Fruit fly (Drosophila melanogaster) whole organism, adult: ENCODE data around the gene Csk.

Experiments used
- CG11617 ChIP-seq: fragments of 200-800 bp; sonication (Bioruptor generic); optimal IDR thresholded peaks from 2 replicates; lab custom pipeline; 2017; ENCODE audit warnings: mild to moderate bottlenecking, missing biosample characterization, missing genetic modification reagents, missing genetic modification characterization
- CG12768 ChIP-seq: fragments of 200-800 bp; sonication (Bioruptor generic); optimal IDR thresholded peaks from 2 replicates; lab custom pipeline; 2017; ENCODE audit warnings: missing biosample characterization, missing genetic modification characterization, mild to moderate bottlenecking, moderate library complexity, missing genetic modification reagents
- CG14711 ChIP-seq: fragments of 200-800 bp; sonication (Bioruptor generic); optimal IDR thresholded peaks from 2 replicates; lab custom pipeline; 2018; ENCODE audit warnings: missing biosample characterization, mild to moderate bottlenecking, missing genetic modification characterization, moderate library complexity
- CG1620 ChIP-seq: fragments of 200-800 bp; sonication (Bioruptor generic); optimal IDR thresholded peaks from 2 replicates; lab custom pipeline; 2016; ENCODE audit warnings: missing biosample characterization, missing genetic modification characterization
- CG33017 ChIP-seq: fragments of 200-800 bp; sonication (Bioruptor generic); optimal IDR thresholded peaks from 2 replicates; lab custom pipeline; 2018; ENCODE audit warnings: missing biosample characterization, mild to moderate bottlenecking, missing genetic modification characterization, moderate library complexity
- CG5204 ChIP-seq: fragments of 200-800 bp; sonication (Bioruptor generic); optimal IDR thresholded peaks from 2 replicates; lab custom pipeline; 2016; ENCODE audit warnings: missing biosample characterization, missing genetic modification characterization
- CG7045 ChIP-seq: fragments of 200-800 bp; sonication (Bioruptor generic); optimal IDR thresholded peaks from 2 replicates; lab custom pipeline; 2017; ENCODE audit warnings: missing biosample characterization, mild to moderate bottlenecking, missing genetic modification characterization
- CG7101 ChIP-seq: fragments of 200-800 bp; sonication (Bioruptor generic); optimal IDR thresholded peaks from 2 replicates; lab custom pipeline; 2018; ENCODE audit warnings: missing biosample characterization, mild to moderate bottlenecking, missing genetic modification characterization, moderate library complexity
- Clk ChIP-seq: fragments of 200-800 bp; sonication (Bioruptor generic); optimal IDR thresholded peaks from 2 replicates; lab custom pipeline; 2017; ENCODE audit warnings: missing biosample characterization, missing genetic modification characterization
- Crg-1 ChIP-seq: fragments of 200-800 bp; sonication (Bioruptor generic); optimal IDR thresholded peaks from 2 replicates; lab custom pipeline; 2016; ENCODE audit warnings: missing biosample characterization, missing genetic modification characterization
- Hr96 ChIP-seq: fragments of 200-800 bp; sonication (Bioruptor generic); optimal IDR thresholded peaks from 2 replicates; lab custom pipeline; 2016; ENCODE audit warnings: missing biosample characterization, missing genetic modification characterization
- Mnt ChIP-seq: fragments of 200-800 bp; sonication (Bioruptor generic); optimal IDR thresholded peaks from 2 replicates; lab custom pipeline; 2016; ENCODE audit warnings: missing biosample characterization, mild to moderate bottlenecking, missing genetic modification characterization
- bab1 ChIP-seq: fragments of 200-800 bp; sonication (Bioruptor generic); optimal IDR thresholded peaks from 3 replicates; lab custom pipeline; 2019; ENCODE audit warnings: missing biosample characterization, mild to moderate bottlenecking, missing genetic modification characterization, moderate library complexity
- cic ChIP-seq: fragments of 200-800 bp; sonication (Bioruptor generic); optimal IDR thresholded peaks from 2 replicates; lab custom pipeline; 2017; ENCODE audit warnings: missing biosample characterization, mild to moderate bottlenecking, missing genetic modification characterization, moderate library complexity
- cnc ChIP-seq, 2 experiments: fragments of >200 bp; optimal IDR thresholded peaks; 2 replicates each; lab custom pipeline; 2017
- kay ChIP-seq: fragments of 200-800 bp; sonication (Bioruptor generic); peaks from one replicate; lab custom pipeline; 2016; ENCODE audit warnings: missing biosample characterization, missing genetic modification characterization, borderline replicate concordance
- ovo ChIP-seq: fragments of 200-800 bp; sonication (Bioruptor generic); optimal IDR thresholded peaks from 2 replicates; lab custom pipeline; 2016; ENCODE audit warnings: missing biosample characterization, missing genetic modification characterization
- pad ChIP-seq: fragments of 200-800 bp; sonication (Bioruptor generic); optimal IDR thresholded peaks from 3 replicates; lab custom pipeline; 2017; ENCODE audit warnings: missing biosample characterization, missing genetic modification characterization, mild to moderate bottlenecking, moderate library complexity, missing genetic modification reagents
- tj ChIP-seq: fragments of 200-800 bp; sonication (Bioruptor generic); optimal IDR thresholded peaks from 3 replicates; lab custom pipeline; 2017; ENCODE audit warnings: missing biosample characterization, mild to moderate bottlenecking, missing genetic modification characterization, moderate library complexity
- toe ChIP-seq: fragments of 200-800 bp; sonication (Bioruptor generic); optimal IDR thresholded peaks from 2 replicates; lab custom pipeline; 2016; ENCODE audit warnings: missing biosample characterization, missing genetic modification characterization

The Csk gene

dm6 chr3R:11648356-11649355 lies 1.9 kb downstream of the Csk start:
- TF ChIP-seq pad (no peak), tj (peak; percentile 48), cic (GFP tag; lab: Kevin White, UChicago) (peak; percentile 13), CG5204 (GFP tag; lab: Kevin White, UChicago) (no peak), CG12768 (GFP tag; lab: Kevin White, UChicago) (peak; percentile 33), kay (GFP tag; lab: Kevin White, UChicago) (peak; percentile 93)

- TF ChIP-seq bab1 (GFP tag; lab: Kevin White, UChicago) (no peak), Crg-1 (GFP tag; lab: Kevin White, UChicago) (no peak), tj (peak; percentile 52), cnc (optimal IDR thresholded peaks at IDR 0.05; lab: Kevin White, UChicago) (no peak), CG14711 (tag; lab: Kevin White, UChicago) (no peak), Mnt (GFP tag; lab: Kevin White, UChicago) (peak; percentile 2), Clk (GFP tag; lab: Kevin White, UChicago) (no peak), kay (GFP tag; lab: Kevin White, UChicago) (peak; percentile 94)
These were observed 3.7 kb downstream of the Csk start for dm6 chr3R:11646826-11647225.

- no peak for TF ChIP-seq CG12768 (GFP tag; lab: Kevin White, UChicago)
- TF ChIP-seq Clk (GFP tag; lab: Kevin White, UChicago): no peak
- no peak for TF ChIP-seq bab1 (GFP tag; lab: Kevin White, UChicago)
- no peak for TF ChIP-seq CG7045 (GFP tag; lab: Kevin White, UChicago)
- TF ChIP-seq cic (GFP tag; lab: Kevin White, UChicago): no peak
- peak; percentile 80 for TF ChIP-seq kay (GFP tag; lab: Kevin White, UChicago)
- TF ChIP-seq tj: peak; percentile 95
- no peak for TF ChIP-seq CG11617 (GFP tag; lab: Kevin White, UChicago)
- TF ChIP-seq CG33017 (tag; lab: Kevin White, UChicago): no peak
- no peak for TF ChIP-seq CG5204 (GFP tag; lab: Kevin White, UChicago)
- TF ChIP-seq CG1620 (GFP tag; lab: Kevin White, UChicago): no peak
- TF ChIP-seq CG7101 (tag; lab: Kevin White, UChicago): no peak
- TF ChIP-seq pad: no peak
- TF ChIP-seq cnc (optimal IDR thresholded peaks at IDR 0.05; lab: Kevin White, UChicago): no peak
- TF ChIP-seq Mnt (GFP tag; lab: Kevin White, UChicago): peak; percentile 54
- TF ChIP-seq CG14711 (tag; lab: Kevin White, UChicago): no peak
- no peak for TF ChIP-seq Hr96 (GFP tag; lab: Kevin White, UChicago)
- peak; percentile 15 for TF ChIP-seq Crg-1 (GFP tag; lab: Kevin White, UChicago)
- no peak for TF ChIP-seq ovo (GFP tag; lab: Kevin White, UChicago)
- no peak for TF ChIP-seq toe (GFP tag; lab: Kevin White, UChicago)
These were observed 10.4 kb downstream of the Csk start for dm6 chr3R:11639946-11640588.

- TF ChIP-seq CG12768 (GFP tag; lab: Kevin White, UChicago) (no peak), cic (GFP tag; lab: Kevin White, UChicago) (no peak), CG7045 (GFP tag; lab: Kevin White, UChicago) (no peak), Hr96 (GFP tag; lab: Kevin White, UChicago) (no peak), bab1 (GFP tag; lab: Kevin White, UChicago) (no peak), pad (no peak), Crg-1 (GFP tag; lab: Kevin White, UChicago) (no peak), CG1620 (GFP tag; lab: Kevin White, UChicago) (no peak), Clk (GFP tag; lab: Kevin White, UChicago) (no peak), CG5204 (GFP tag; lab: Kevin White, UChicago) (no peak), toe (GFP tag; lab: Kevin White, UChicago) (no peak), Mnt (GFP tag; lab: Kevin White, UChicago) (no peak), CG14711 (tag; lab: Kevin White, UChicago) (no peak), kay (GFP tag; lab: Kevin White, UChicago) (no peak), cnc (optimal IDR thresholded peaks at IDR 0.05; lab: Kevin White, UChicago) (no peak), ovo (GFP tag; lab: Kevin White, UChicago) (no peak)
These were observed 12.9 kb downstream of the Csk start for dm6 chr3R:11637586-11637985.

dm6 chr3R:11628416-11629041 lies 22.0 kb downstream of the Csk start, which contains the start of gene CG14712:
Gene CG14712 (plus strand): TSS chr3R:11628759.
- TF ChIP-seq Mnt (GFP tag; lab: Kevin White, UChicago): peak; percentile 63
- TF ChIP-seq CG11617 (GFP tag; lab: Kevin White, UChicago): peak; percentile 2
- TF ChIP-seq CG7045 (GFP tag; lab: Kevin White, UChicago): no peak
- peak; percentile 55 for TF ChIP-seq CG7101 (tag; lab: Kevin White, UChicago)
- TF ChIP-seq Crg-1 (GFP tag; lab: Kevin White, UChicago): peak; percentile 9
- no peak for TF ChIP-seq ovo (GFP tag; lab: Kevin White, UChicago)
- TF ChIP-seq CG1620 (GFP tag; lab: Kevin White, UChicago): peak; percentile 53
- peak; percentile 19 for TF ChIP-seq pad
- TF ChIP-seq bab1 (GFP tag; lab: Kevin White, UChicago): peak; percentile 47
- no peak for TF ChIP-seq CG12768 (GFP tag; lab: Kevin White, UChicago)
- TF ChIP-seq CG14711 (tag; lab: Kevin White, UChicago): peak; percentile 99
- no peak for TF ChIP-seq kay (GFP tag; lab: Kevin White, UChicago)
